Worm (Caenorhabditis elegans) whole organism, L2 larva: Measurements from ENCODE around the gene cox-16.

Experiments used
- C34F6.9 ChIP-seq: fragments of 150-350 bp; optimal IDR thresholded peaks from 2 replicates; lab custom pipeline; 2014; ENCODE audit warnings: missing biosample characterization, missing genetic modification characterization
- F13H6.1 ChIP-seq: sonication (generic microtip); optimal IDR thresholded peaks from 2 replicates; lab custom pipeline; 2016; ENCODE audit warnings: missing genetic modification characterization, missing compliant biosample characterization
- R02D3.7 ChIP-seq: fragments of 150-350 bp; optimal IDR thresholded peaks from 2 replicates; lab custom pipeline; 2014; ENCODE audit warnings: missing biosample characterization, missing genetic modification characterization
- Y55F3AM.14 ChIP-seq: fragments of 200-800 bp; sonication (Bioruptor generic); optimal IDR thresholded peaks from 2 replicates; lab custom pipeline; 2018; ENCODE audit warnings: mild to moderate bottlenecking, missing genetic modification characterization, missing compliant biosample characterization
- alr-1 ChIP-seq: fragments of 150-350 bp; optimal IDR thresholded peaks from 2 replicates; lab custom pipeline; 2014; ENCODE audit warnings: missing biosample characterization, missing genetic modification characterization
- aly-2 ChIP-seq: fragments of 150-350 bp; optimal IDR thresholded peaks from 2 replicates; lab custom pipeline; 2014; ENCODE audit warnings: missing biosample characterization, missing genetic modification characterization
- ama-1 ChIP-seq: fragments of 150-350 bp; optimal IDR thresholded peaks from 2 replicates; lab custom pipeline; 2018; ENCODE audit warnings: inconsistent platforms
- blmp-1 ChIP-seq: sonication (generic microtip); optimal IDR thresholded peaks from 2 replicates; lab custom pipeline; 2017; ENCODE audit warnings: missing genetic modification characterization, mild to moderate bottlenecking, missing compliant biosample characterization, antibody characterized with exemption, moderate library complexity; ENCODE audit not compliant: insufficient read depth
- ceh-16 ChIP-seq: fragments of 150-350 bp; optimal IDR thresholded peaks from 2 replicates; lab custom pipeline; 2014; ENCODE audit warnings: missing biosample characterization, missing genetic modification characterization
- ceh-82 ChIP-seq: fragments of 150-350 bp; optimal IDR thresholded peaks from 2 replicates; lab custom pipeline; 2014; ENCODE audit warnings: missing biosample characterization, missing genetic modification characterization
- crh-2 ChIP-seq: sonication (generic microtip); optimal IDR thresholded peaks from 2 replicates; lab custom pipeline; 2017; ENCODE audit warnings: missing biosample characterization, missing genetic modification characterization
- dmd-4 ChIP-seq: sonication (generic microtip); optimal IDR thresholded peaks from 2 replicates; lab custom pipeline; 2017; ENCODE audit warnings: missing biosample characterization, missing genetic modification characterization
- elt-1 ChIP-seq: fragments of 150-350 bp; optimal IDR thresholded peaks from 2 replicates; lab custom pipeline; 2014; ENCODE audit warnings: missing biosample characterization, missing genetic modification characterization
- elt-3 ChIP-seq: sonication (generic microtip); optimal IDR thresholded peaks from 2 replicates; lab custom pipeline; 2017; ENCODE audit warnings: missing biosample characterization, missing genetic modification characterization
- gmeb-1 ChIP-seq: fragments of 150-350 bp; optimal IDR thresholded peaks from 2 replicates; lab custom pipeline; 2014; ENCODE audit warnings: missing biosample characterization, missing genetic modification characterization
- lin-13 ChIP-seq: fragments of 150-350 bp; optimal IDR thresholded peaks from 2 replicates; lab custom pipeline; 2014; ENCODE audit warnings: missing biosample characterization, missing genetic modification reagents, missing genetic modification characterization
- lsy-2 ChIP-seq, 2 experiments: fragments of 150-350 bp in 1 of 2; sonication (generic microtip) in 1 of 2; optimal IDR thresholded peaks; 2 replicates each; lab custom pipeline; 2014 to 2017; ENCODE audit warnings: missing biosample characterization in 2 of 2, missing genetic modification characterization in 2 of 2
- mab-5 ChIP-seq: fragments of 150-350 bp; optimal IDR thresholded peaks from 2 replicates; lab custom pipeline; 2014; ENCODE audit warnings: missing biosample characterization, missing genetic modification characterization
- mbf-1 ChIP-seq: sonication (generic microtip); optimal IDR thresholded peaks from 2 replicates; lab custom pipeline; 2017; ENCODE audit warnings: missing biosample characterization, missing genetic modification characterization
- mdl-1 ChIP-seq, 2 experiments: fragments of 150-350 bp in 1 of 2; sonication (generic microtip) in 1 of 2; optimal IDR thresholded peaks; 2 replicates each; lab custom pipeline; 2017; ENCODE audit warnings: missing biosample characterization in 2 of 2, missing genetic modification characterization in 2 of 2
- nhr-10 ChIP-seq: sonication (generic microtip); optimal IDR thresholded peaks from 2 replicates; lab custom pipeline; 2017; ENCODE audit warnings: missing biosample characterization, missing genetic modification characterization
- nhr-11 ChIP-seq: fragments of 150-350 bp; optimal IDR thresholded peaks from 2 replicates; lab custom pipeline; 2014; ENCODE audit warnings: missing biosample characterization, missing genetic modification characterization
- nhr-129 ChIP-seq: fragments of 150-350 bp; optimal IDR thresholded peaks from 2 replicates; lab custom pipeline; 2014; ENCODE audit warnings: missing biosample characterization, missing genetic modification characterization
- nhr-21 ChIP-seq: fragments of 150-350 bp; optimal IDR thresholded peaks from 2 replicates; lab custom pipeline; 2014; ENCODE audit warnings: missing biosample characterization, missing genetic modification characterization
- nhr-23 ChIP-seq: fragments of 150-350 bp; optimal IDR thresholded peaks from 2 replicates; lab custom pipeline; 2014; ENCODE audit warnings: missing biosample characterization, missing genetic modification reagents, missing genetic modification characterization
- nhr-237 ChIP-seq: fragments of 150-350 bp; optimal IDR thresholded peaks from 2 replicates; lab custom pipeline; 2014; ENCODE audit warnings: missing biosample characterization, missing genetic modification characterization
- nhr-25 ChIP-seq: fragments of 150-350 bp; sonication (generic microtip); optimal IDR thresholded peaks from 3 replicates; lab custom pipeline; 2014; ENCODE audit warnings: missing biosample characterization, missing genetic modification characterization
- nhr-6 ChIP-seq: fragments of 150-350 bp; optimal IDR thresholded peaks from 2 replicates; lab custom pipeline; 2014; ENCODE audit warnings: missing biosample characterization, missing genetic modification characterization
- nhr-77 ChIP-seq: fragments of 150-350 bp; optimal IDR thresholded peaks from 2 replicates; lab custom pipeline; 2014; ENCODE audit warnings: missing biosample characterization, missing genetic modification characterization
- peb-1 ChIP-seq: fragments of 150-350 bp; optimal IDR thresholded peaks from 2 replicates; lab custom pipeline; 2014; ENCODE audit warnings: missing biosample characterization, missing genetic modification characterization
- sem-4 ChIP-seq: fragments of 150-350 bp; optimal IDR thresholded peaks from 2 replicates; lab custom pipeline; 2014; ENCODE audit warnings: missing biosample characterization, missing genetic modification reagents, missing genetic modification characterization
- skn-1 ChIP-seq: sonication (generic microtip); optimal IDR thresholded peaks from 2 replicates; lab custom pipeline; 2017; ENCODE audit warnings: missing biosample characterization, missing genetic modification characterization
- snpc-4 ChIP-seq: fragments of 150-350 bp; optimal IDR thresholded peaks from 2 replicates; lab custom pipeline; 2014; ENCODE audit warnings: missing biosample characterization, missing genetic modification characterization
- unc-39 ChIP-seq: fragments of 150-350 bp; optimal IDR thresholded peaks from 2 replicates; lab custom pipeline; 2014; ENCODE audit warnings: missing biosample characterization, missing genetic modification characterization
- unc-55 ChIP-seq: fragments of 150-350 bp; sonication (generic microtip); optimal IDR thresholded peaks from 3 replicates; lab custom pipeline; 2014; ENCODE audit warnings: missing biosample characterization, missing genetic modification reagents, missing genetic modification characterization
- unc-62 ChIP-seq: fragments of 150-350 bp; optimal IDR thresholded peaks from 2 replicates; lab custom pipeline; 2014; ENCODE audit warnings: missing biosample characterization, missing genetic modification reagents, missing genetic modification characterization
- zag-1 ChIP-seq: fragments of 150-350 bp; optimal IDR thresholded peaks from 2 replicates; lab custom pipeline; 2014; ENCODE audit warnings: missing biosample characterization, missing genetic modification characterization
- ztf-11 ChIP-seq: sonication (generic microtip); optimal IDR thresholded peaks from 2 replicates; lab custom pipeline; 2017; ENCODE audit warnings: missing biosample characterization, missing genetic modification characterization
- ztf-4 ChIP-seq: fragments of 150-350 bp; optimal IDR thresholded peaks from 2 replicates; lab custom pipeline; 2014; ENCODE audit warnings: missing biosample characterization, missing genetic modification characterization

The cox-16 gene

DNA sequence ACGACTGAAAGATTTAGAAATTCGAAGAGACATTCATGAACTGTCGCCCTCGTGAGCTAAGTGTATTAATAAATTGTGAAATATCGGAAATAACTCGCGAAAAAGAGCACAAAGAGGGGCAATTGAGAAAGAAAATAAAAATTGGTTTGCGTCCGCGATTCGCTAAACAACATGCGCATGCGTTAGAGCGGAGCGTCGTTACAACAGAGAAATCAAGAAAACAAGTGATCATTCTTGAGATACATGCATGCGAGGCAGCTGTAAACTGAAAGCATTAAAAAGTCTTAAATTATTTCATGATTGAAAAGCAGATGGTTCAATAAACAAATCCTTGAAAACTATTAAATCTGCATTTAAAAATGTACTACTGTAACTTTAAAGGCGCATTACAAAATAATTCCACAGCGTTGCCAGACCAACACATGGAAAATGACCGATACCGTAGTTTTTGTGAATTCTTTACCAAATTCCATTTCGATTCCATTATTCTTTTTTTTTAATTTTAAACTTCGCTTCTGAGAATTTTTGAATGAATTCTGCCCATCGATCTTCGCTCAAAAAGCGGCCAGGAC, at the start of gene cox-16, which contains the start of gene syp-2:
Gene cox-16 (minus strand): TSS at position 4 of the 572 bp plus-strand sequence.
Gene syp-2 (plus strand): TSS at position 248 of the 572 bp plus-strand sequence.
- TF ChIP-seq nhr-129 (tag; lab: Kevin White, UChicago) (peak; percentile 51), blmp-1 (tag; lab: Kevin White, UChicago) (no peak), C34F6.9 (tag; lab: Kevin White, UChicago) (peak; percentile 43)
- TF ChIP-seq, all 48 proteins: peak for 2

DNA sequence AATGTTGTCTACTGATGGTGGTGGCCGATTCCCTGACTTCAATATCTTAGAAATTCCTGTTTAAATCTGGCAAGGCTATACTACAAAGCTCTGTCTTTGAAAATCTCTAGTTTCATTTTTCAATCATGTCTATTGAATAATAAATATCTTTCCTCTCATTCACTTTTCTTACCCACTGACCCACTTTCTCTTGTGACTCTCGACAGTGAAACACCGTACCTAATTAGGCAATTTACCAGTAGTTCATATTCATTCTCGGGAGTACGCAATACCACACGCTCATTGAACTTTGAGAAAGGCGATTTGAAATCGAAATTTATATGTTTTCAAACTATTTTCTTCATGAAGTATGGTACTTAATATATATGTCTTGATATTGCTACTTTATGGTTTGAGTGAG, 48.8 kb upstream of the cox-16 start, which contains the start of gene CD4.11:
Gene CD4.11 (plus strand): TSS at position 301 of the 400 bp plus-strand sequence.
- TF ChIP-seq R02D3.7 (no peak), mdl-1 (tag; optimal IDR thresholded peaks at IDR 0.05; lab: Kevin White, UChicago) (no peak)

DNA sequence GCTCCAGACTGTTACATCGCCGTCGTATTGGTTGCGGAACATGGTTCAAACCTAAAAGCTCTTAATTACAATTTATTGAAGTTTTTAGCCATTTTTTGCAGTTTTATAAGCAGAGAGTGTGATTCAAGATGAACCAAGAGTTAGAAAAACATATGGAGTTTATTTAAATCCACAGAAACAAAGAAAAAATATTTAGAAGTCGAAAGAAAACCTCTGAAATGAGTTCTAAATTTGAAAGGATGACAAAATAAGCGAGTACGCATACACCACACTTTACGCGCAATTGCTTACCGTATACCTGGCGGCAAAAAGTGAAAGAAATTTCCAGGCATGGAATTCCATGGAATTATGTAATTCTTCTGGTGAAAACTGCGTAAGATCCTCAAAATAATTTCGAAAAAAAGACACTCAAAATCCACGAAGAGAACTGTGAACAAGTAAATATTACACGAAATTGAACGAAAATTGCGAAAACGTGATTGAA, 48.3 kb upstream of the cox-16 start, which contains the start of gene pas-6:
Gene pas-6 (minus strand): TSS at position 51 of the 484 bp plus-strand sequence.
- TF ChIP-seq elt-3 (no peak), lsy-2 (tag; optimal IDR thresholded peaks at IDR 0.05; lab: Kevin White, UChicago) (peak; percentile 88 to 98), skn-1 (tag; lab: Kevin White, UChicago) (peak; percentile 64), nhr-129 (tag; lab: Kevin White, UChicago) (peak; percentile 62), unc-62 (no peak), ztf-11 (no peak), unc-55 (GFP tag; lab: Kevin White, UChicago) (peak; percentile 62), ceh-82 (tag; lab: Kevin White, UChicago) (no peak), mbf-1 (tag; lab: Kevin White, UChicago) (no peak), nhr-10 (no peak), nhr-77 (tag; lab: Kevin White, UChicago) (no peak), sem-4 (tag; lab: Kevin White, UChicago) (no peak), zag-1 (tag; lab: Kevin White, UChicago) (no peak), peb-1 (tag; lab: Kevin White, UChicago) (no peak), gmeb-1 (peak; percentile 2), C34F6.9 (tag; lab: Kevin White, UChicago) (peak; percentile 49), ama-1 (lab: Kevin White, UChicago) (no peak), crh-2 (tag; lab: Kevin White, UChicago) (peak; percentile 1), ceh-16 (no peak), alr-1 (tag; lab: Kevin White, UChicago) (no peak), dmd-4 (tag; lab: Kevin White, UChicago) (no peak)
- TF ChIP-seq, all 48 proteins: peak for 7

DNA sequence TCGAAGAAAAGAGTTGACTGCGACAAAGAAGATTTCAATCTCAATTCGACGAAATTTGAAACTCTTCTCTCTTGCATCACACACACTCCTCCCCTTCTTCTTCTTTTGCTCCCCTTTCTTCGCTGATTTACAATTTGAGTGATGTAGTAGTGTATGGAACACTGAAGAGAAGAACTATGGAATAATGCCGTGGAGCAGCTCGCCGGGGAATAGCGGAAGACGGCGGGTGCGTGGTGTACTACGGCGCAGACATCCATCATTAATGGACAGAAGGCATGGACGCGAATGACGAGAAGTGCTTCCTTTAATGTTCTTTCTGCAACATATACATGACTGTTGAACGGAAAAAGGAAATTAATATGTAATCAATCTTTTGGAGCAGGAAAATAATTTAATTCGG, 46.8 kb upstream of the cox-16 start:
- TF ChIP-seq mab-5 (peak; percentile 55), lsy-2 (tag; optimal IDR thresholded peaks at IDR 0.05; lab: Kevin White, UChicago) (peak in 1 of 2 experiments; percentile 9), dmd-4 (tag; lab: Kevin White, UChicago) (no peak), aly-2 (tag; lab: Kevin White, UChicago) (no peak), unc-55 (GFP tag; lab: Kevin White, UChicago) (peak; percentile 16), lin-13 (GFP tag; lab: Kevin White, UChicago) (peak; percentile 24), nhr-23 (no peak), ztf-4 (tag; lab: Kevin White, UChicago) (peak; percentile 5), nhr-6 (no peak), nhr-237 (tag; lab: Kevin White, UChicago) (no peak), C34F6.9 (tag; lab: Kevin White, UChicago) (no peak), zag-1 (tag; lab: Kevin White, UChicago) (peak; percentile 57), Y55F3AM.14 (GFP tag; lab: Kevin White, UChicago) (no peak), ama-1 (lab: Kevin White, UChicago) (peak; percentile 66)

DNA sequence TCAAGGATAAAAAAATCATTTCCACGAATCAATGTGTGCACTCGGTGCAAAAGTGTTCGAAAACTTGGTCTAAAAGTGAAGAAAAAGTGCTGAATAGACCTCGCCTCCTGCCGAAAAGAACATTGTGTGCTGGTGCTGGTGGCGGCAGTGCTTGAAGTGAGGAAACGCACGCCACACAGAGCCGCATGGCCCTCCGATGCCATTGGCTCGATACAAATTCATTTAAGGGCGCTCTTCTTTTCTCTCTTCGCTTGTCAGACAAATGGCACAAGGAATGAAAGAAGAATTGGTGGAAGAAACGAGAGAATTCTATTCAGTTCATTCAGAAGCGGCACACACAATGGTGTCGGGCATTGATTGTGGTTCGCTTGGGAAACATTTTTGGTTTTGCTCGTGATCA, 46.3 kb upstream of the cox-16 start:
- TF ChIP-seq nhr-21 (no peak), skn-1 (tag; lab: Kevin White, UChicago) (no peak), unc-39 (tag; lab: Kevin White, UChicago) (no peak), Y55F3AM.14 (GFP tag; lab: Kevin White, UChicago) (no peak), elt-1 (no peak), unc-55 (GFP tag; lab: Kevin White, UChicago) (no peak), crh-2 (tag; lab: Kevin White, UChicago) (no peak), ztf-4 (tag; lab: Kevin White, UChicago) (no peak), nhr-11 (tag; lab: Kevin White, UChicago) (no peak), F13H6.1 (tag; lab: Kevin White, UChicago) (no peak), ztf-11 (no peak), snpc-4 (no peak), mab-5 (no peak), sem-4 (tag; lab: Kevin White, UChicago) (no peak), nhr-25 (tag; lab: Kevin White, UChicago) (no peak), mbf-1 (tag; lab: Kevin White, UChicago) (no peak)
